Worm (Caenorhabditis elegans) whole organism, L2 larva: Measurements from ENCODE around the gene mgl-3.

Experiments used
- R02D3.7 ChIP-seq: fragments of 150-350 bp; optimal IDR thresholded peaks from 2 replicates; lab custom pipeline; 2014; ENCODE audit warnings: missing biosample characterization, missing genetic modification characterization
- ceh-82 ChIP-seq: fragments of 150-350 bp; optimal IDR thresholded peaks from 2 replicates; lab custom pipeline; 2014; ENCODE audit warnings: missing biosample characterization, missing genetic modification characterization
- elt-3 ChIP-seq: sonication (generic microtip); optimal IDR thresholded peaks from 2 replicates; lab custom pipeline; 2017; ENCODE audit warnings: missing biosample characterization, missing genetic modification characterization
- nhr-10 ChIP-seq: sonication (generic microtip); optimal IDR thresholded peaks from 2 replicates; lab custom pipeline; 2017; ENCODE audit warnings: missing biosample characterization, missing genetic modification characterization
- nhr-12 ChIP-seq: fragments of 150-350 bp; optimal IDR thresholded peaks from 2 replicates; lab custom pipeline; 2014; ENCODE audit warnings: missing biosample characterization, missing genetic modification characterization
- nhr-6 ChIP-seq: fragments of 150-350 bp; optimal IDR thresholded peaks from 2 replicates; lab custom pipeline; 2014; ENCODE audit warnings: missing biosample characterization, missing genetic modification characterization
- nhr-77 ChIP-seq: fragments of 150-350 bp; optimal IDR thresholded peaks from 2 replicates; lab custom pipeline; 2014; ENCODE audit warnings: missing biosample characterization, missing genetic modification characterization

DNA sequence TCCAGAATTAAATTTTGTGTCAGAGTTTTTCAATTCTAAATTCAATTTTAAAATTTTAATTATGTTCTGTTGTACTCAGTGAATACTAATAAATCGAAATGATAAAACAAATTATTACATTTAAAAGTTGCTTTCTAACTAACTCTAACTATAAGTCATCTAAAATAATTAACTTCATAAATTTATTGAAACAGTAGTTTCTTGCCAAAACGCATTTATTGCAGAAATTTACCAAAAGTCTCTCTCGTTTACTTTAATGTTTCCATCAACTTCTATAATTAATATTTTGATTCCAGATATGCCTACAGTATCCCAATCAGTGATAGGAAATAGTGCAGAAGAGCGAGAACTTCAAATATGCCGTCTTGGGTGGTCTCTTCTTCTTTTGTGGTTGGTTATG, 38.2 kb upstream of the mgl-3 start, which contains the start of gene ZK616.1:
- TF ChIP-seq R02D3.7 = no peak
- no peak for TF ChIP-seq elt-3 (tag; lab: Kevin White, UChicago)
- TF ChIP-seq nhr-77 (tag; lab: Kevin White, UChicago) = no peak
- no peak for TF ChIP-seq nhr-12 (tag; lab: Kevin White, UChicago)
- no peak for TF ChIP-seq nhr-10
- TF ChIP-seq ceh-82 = no peak
- no peak for TF ChIP-seq nhr-6
